Fruit fly (Drosophila melanogaster) whole organism, embryonic: Measurements from ENCODE around the gene meigo.
A peak's percentile ranks its signal among the peaks of the same experiment; 100 is the strongest.

Source experiments
- Aef1 ChIP-seq: fragments of 200-800 bp; sonication (Bioruptor generic); IDR thresholded peaks from 3 replicates; pipeline ENCODE4 v1.3.6; 2022; ENCODE audit warnings: missing biosample characterization, missing genetic modification characterization
- C15 ChIP-seq: fragments of 200-800 bp; sonication (Bioruptor generic); IDR thresholded peaks from 3 replicates; pipeline ENCODE4 v1.3.6; 2022; ENCODE audit warnings: missing biosample characterization, missing genetic modification characterization
- CG10147 ChIP-seq: fragments of 200-800 bp; sonication (Bioruptor generic); optimal IDR thresholded peaks from 2 replicates; lab custom pipeline; 2019; ENCODE audit warnings: missing biosample characterization, mild to moderate bottlenecking, missing genetic modification characterization, moderate library complexity
- CG10209 ChIP-seq: fragments of 200-800 bp; sonication (Bioruptor generic); optimal IDR thresholded peaks from 3 replicates; lab custom pipeline; 2017; ENCODE audit warnings: missing biosample characterization, mild to moderate bottlenecking, missing genetic modification characterization, missing genetic modification reagents
- CG1024 ChIP-seq: fragments of 200-800 bp; sonication (Bioruptor generic); IDR thresholded peaks from 2 replicates; pipeline ENCODE4 v1.3.6; 2022; ENCODE audit warnings: missing biosample characterization, missing genetic modification characterization
- CG10267 ChIP-seq: fragments of 200-800 bp; sonication (Bioruptor generic); optimal IDR thresholded peaks from 2 replicates; lab custom pipeline; 2018; ENCODE audit warnings: missing biosample characterization, mild to moderate bottlenecking, missing genetic modification characterization, moderate library complexity
- CG11085 ChIP-seq: fragments of 200-800 bp; sonication (Bioruptor generic); IDR thresholded peaks from 2 replicates; pipeline ENCODE4 v1.3.6; 2022; ENCODE audit warnings: missing biosample characterization, missing genetic modification characterization
- CG12391 ChIP-seq: fragments of 200-800 bp; sonication (Bioruptor generic); optimal IDR thresholded peaks from 3 replicates; lab custom pipeline; 2018; ENCODE audit warnings: missing biosample characterization, mild to moderate bottlenecking, missing genetic modification characterization, moderate library complexity
- CG16863 ChIP-seq: fragments of 200-800 bp; sonication (Bioruptor generic); optimal IDR thresholded peaks from 3 replicates; lab custom pipeline; 2016; ENCODE audit warnings: missing biosample characterization, missing genetic modification characterization
- CG18619 ChIP-seq: fragments of 200-800 bp; sonication (Bioruptor generic); optimal IDR thresholded peaks from 3 replicates; lab custom pipeline; 2017; ENCODE audit warnings: missing biosample characterization, mild to moderate bottlenecking, missing genetic modification characterization
- CG2678 ChIP-seq: fragments of 200-800 bp; sonication (Bioruptor generic); optimal IDR thresholded peaks from 3 replicates; lab custom pipeline; 2019; ENCODE audit warnings: missing biosample characterization, mild to moderate bottlenecking, missing genetic modification characterization, moderate library complexity
- CG30403 ChIP-seq: fragments of 200-800 bp; sonication (Bioruptor generic); optimal IDR thresholded peaks from 3 replicates; lab custom pipeline; 2016; ENCODE audit warnings: missing biosample characterization, missing genetic modification characterization
- CG3995 ChIP-seq: fragments of 200-800 bp; sonication (Bioruptor generic); optimal IDR thresholded peaks from 3 replicates; lab custom pipeline; 2016; ENCODE audit warnings: missing biosample characterization, missing genetic modification characterization
- CG6175 ChIP-seq: fragments of 200-800 bp; sonication (Bioruptor generic); IDR thresholded peaks from 3 replicates; pipeline ENCODE4 v1.3.6; 2022; ENCODE audit warnings: missing biosample characterization, missing genetic modification characterization
- CG8944 ChIP-seq: fragments of 200-800 bp; sonication (Bioruptor generic); optimal IDR thresholded peaks from 3 replicates; lab custom pipeline; 2016; ENCODE audit warnings: missing biosample characterization, missing genetic modification characterization
- CG9609 ChIP-seq: fragments of 200-800 bp; sonication (Bioruptor generic); optimal IDR thresholded peaks from 3 replicates; lab custom pipeline; 2016; ENCODE audit warnings: missing biosample characterization, missing genetic modification characterization
- CG9727 ChIP-seq: fragments of 200-800 bp; sonication (Bioruptor generic); optimal IDR thresholded peaks from 3 replicates; lab custom pipeline; 2017; ENCODE audit warnings: missing biosample characterization, mild to moderate bottlenecking, missing genetic modification characterization
- D ChIP-seq, 2 experiments: fragments of 200-800 bp in 1 of 2; fragments of >200 bp in 1 of 2; sonication (Bioruptor generic) in 1 of 2; optimal IDR thresholded peaks; 2 replicates in 1 of 2; 3 replicates in 1 of 2; lab custom pipeline; 2017; ENCODE audit warnings: mild to moderate bottlenecking in 1 of 2, missing biosample characterization in 1 of 2, missing genetic modification characterization in 1 of 2, missing genetic modification reagents in 1 of 2
- Dfd ChIP-seq, 2 experiments: fragments of >200 bp; optimal IDR thresholded peaks; 2 replicates each; lab custom pipeline; 2017; ENCODE audit warnings: missing biosample characterization in 2 of 2, missing genetic modification characterization in 2 of 2
- Doc3 ChIP-seq: fragments of 200-800 bp; sonication (Bioruptor generic); IDR thresholded peaks from 3 replicates; pipeline ENCODE4 v1.3.6; 2022; ENCODE audit warnings: missing biosample characterization, missing genetic modification characterization; ENCODE audit not compliant: partially characterized antibody
- Drgx ChIP-seq: fragments of 200-800 bp; sonication (Bioruptor generic); IDR thresholded peaks from 2 replicates; pipeline ENCODE4 v1.3.6; 2022; ENCODE audit warnings: missing biosample characterization, missing genetic modification characterization
- Fer2 ChIP-seq: fragments of 200-800 bp; sonication (Bioruptor generic); optimal IDR thresholded peaks from 2 replicates; lab custom pipeline; 2018; ENCODE audit warnings: missing biosample characterization, mild to moderate bottlenecking, missing genetic modification characterization, moderate library complexity
- Gug ChIP-seq: fragments of 200-800 bp; sonication (Bioruptor generic); IDR thresholded peaks from 4 replicates; pipeline ENCODE4 v1.3.6; 2022; ENCODE audit warnings: missing biosample characterization, missing genetic modification characterization
- Hmr ChIP-seq: fragments of 200-800 bp; sonication (Bioruptor generic); optimal IDR thresholded peaks from 3 replicates; lab custom pipeline; 2017; ENCODE audit warnings: mild to moderate bottlenecking, missing biosample characterization, missing genetic modification reagents, missing genetic modification characterization
- Hr3 ChIP-seq: fragments of 200-800 bp; sonication (Bioruptor generic); optimal IDR thresholded peaks from 3 replicates; lab custom pipeline; 2016; ENCODE audit warnings: missing biosample characterization, missing genetic modification characterization
- Jarid2 ChIP-seq: fragments of 200-800 bp; sonication (Bioruptor generic); optimal IDR thresholded peaks from 3 replicates; lab custom pipeline; 2017; ENCODE audit warnings: mild to moderate bottlenecking, missing biosample characterization, missing genetic modification reagents, missing genetic modification characterization
- Mad ChIP-seq: fragments of 200-800 bp; sonication (Bioruptor generic); optimal IDR thresholded peaks from 2 replicates; lab custom pipeline; 2016; ENCODE audit warnings: missing biosample characterization, missing genetic modification characterization
- NC2α ChIP-seq: fragments of 200-800 bp; sonication (Bioruptor generic); optimal IDR thresholded peaks from 2 replicates; lab custom pipeline; 2016; ENCODE audit warnings: missing biosample characterization, missing genetic modification characterization
- Rfx ChIP-seq: fragments of 200-800 bp; sonication (Bioruptor generic); IDR thresholded peaks from 2 replicates; pipeline ENCODE4 v1.3.6; 2022; ENCODE audit warnings: missing biosample characterization, missing genetic modification characterization
- Side ChIP-seq: fragments of 200-800 bp; sonication (Bioruptor generic); optimal IDR thresholded peaks from 2 replicates; lab custom pipeline; 2016; ENCODE audit warnings: missing biosample characterization, missing genetic modification characterization
- Vsx1 ChIP-seq: fragments of 200-800 bp; sonication (Bioruptor generic); optimal IDR thresholded peaks from 2 replicates; lab custom pipeline; 2017; ENCODE audit warnings: missing biosample characterization, mild to moderate bottlenecking, missing genetic modification characterization, missing genetic modification reagents
- ab ChIP-seq: fragments of 200-800 bp; sonication (Bioruptor generic); optimal IDR thresholded peaks from 2 replicates; lab custom pipeline; 2016; ENCODE audit warnings: missing biosample characterization, missing genetic modification characterization
- abd-A ChIP-seq: fragments of 200-800 bp; sonication (Bioruptor generic); optimal IDR thresholded peaks from 3 replicates; lab custom pipeline; 2019; ENCODE audit warnings: missing biosample characterization, mild to moderate bottlenecking, missing genetic modification characterization, moderate library complexity
- ap ChIP-seq: fragments of 200-800 bp; sonication (Bioruptor generic); IDR thresholded peaks from 2 replicates; pipeline ENCODE4 v1.3.6; 2022; ENCODE audit warnings: missing biosample characterization, missing genetic modification characterization
- bbx ChIP-seq: fragments of 200-800 bp; sonication (Bioruptor generic); IDR thresholded peaks from 2 replicates; pipeline ENCODE4 v1.3.6; 2022; ENCODE audit warnings: missing biosample characterization, missing genetic modification characterization; ENCODE audit not compliant: partially characterized antibody
- bowl ChIP-seq: fragments of 200-800 bp; sonication (Bioruptor generic); IDR thresholded peaks from 2 replicates; pipeline ENCODE4 v1.3.6; 2022; ENCODE audit warnings: missing biosample characterization, missing genetic modification characterization
- dysf ChIP-seq: fragments of 200-800 bp; sonication (Bioruptor generic); IDR thresholded peaks from 3 replicates; pipeline ENCODE4 v1.3.6; 2022; ENCODE audit warnings: missing biosample characterization, missing genetic modification characterization
- fd102C ChIP-seq: fragments of 200-800 bp; sonication (Bioruptor generic); optimal IDR thresholded peaks from 2 replicates; lab custom pipeline; 2018; ENCODE audit warnings: missing biosample characterization, mild to moderate bottlenecking, missing genetic modification characterization, moderate library complexity
- fd3F ChIP-seq: fragments of 200-800 bp; sonication (Bioruptor generic); optimal IDR thresholded peaks from 2 replicates; lab custom pipeline; 2018; ENCODE audit warnings: missing biosample characterization, mild to moderate bottlenecking, missing genetic modification characterization, moderate library complexity
- gem ChIP-seq: fragments of 200-800 bp; sonication (Bioruptor generic); optimal IDR thresholded peaks from 2 replicates; lab custom pipeline; 2019; ENCODE audit warnings: missing biosample characterization, mild to moderate bottlenecking, missing genetic modification characterization, moderate library complexity
- hb ChIP-seq: fragments of 200-800 bp; sonication (Bioruptor generic); IDR thresholded peaks from 3 replicates; pipeline ENCODE4 v1.3.6; 2022; ENCODE audit warnings: missing biosample characterization, missing genetic modification characterization; ENCODE audit not compliant: partially characterized antibody
- lilli ChIP-seq: fragments of 200-800 bp; sonication (Bioruptor generic); optimal IDR thresholded peaks from 3 replicates; lab custom pipeline; 2016; ENCODE audit warnings: missing biosample characterization, missing genetic modification characterization
- lmd ChIP-seq: fragments of 200-800 bp; sonication (Bioruptor generic); IDR thresholded peaks from 2 replicates; pipeline ENCODE4 v1.3.6; 2022; ENCODE audit warnings: missing biosample characterization, missing genetic modification characterization
- mirr ChIP-seq: fragments of 200-800 bp; sonication (Bioruptor generic); optimal IDR thresholded peaks from 3 replicates; lab custom pipeline; 2018; ENCODE audit warnings: missing biosample characterization, mild to moderate bottlenecking, missing genetic modification characterization
- pnt ChIP-seq: fragments of 200-800 bp; sonication (Bioruptor generic); optimal IDR thresholded peaks from 3 replicates; lab custom pipeline; 2016; ENCODE audit warnings: missing biosample characterization, missing genetic modification characterization
- repo ChIP-seq: fragments of 200-800 bp; sonication (Bioruptor generic); optimal IDR thresholded peaks from 2 replicates; lab custom pipeline; 2016; ENCODE audit warnings: missing biosample characterization, missing genetic modification characterization
- sens ChIP-seq: fragments of 200-800 bp; sonication (Bioruptor generic); peaks from one replicate; lab custom pipeline; 2016; ENCODE audit warnings: missing biosample characterization, missing genetic modification characterization
- sisA ChIP-seq: fragments of 200-800 bp; sonication (Bioruptor generic); IDR thresholded peaks from 2 replicates; pipeline ENCODE4 v1.3.6; 2022; ENCODE audit warnings: missing biosample characterization, missing genetic modification characterization
- stc ChIP-seq: fragments of 200-800 bp; sonication (Bioruptor generic); IDR thresholded peaks from 2 replicates; pipeline ENCODE4 v1.3.6; 2022; ENCODE audit warnings: missing biosample characterization, missing genetic modification characterization
- tap ChIP-seq: fragments of 200-800 bp; optimal IDR thresholded peaks from 3 replicates; lab custom pipeline; 2019; ENCODE audit warnings: missing biosample characterization, mild to moderate bottlenecking, missing genetic modification characterization, moderate library complexity
- toy ChIP-seq: fragments of 200-800 bp; sonication (Bioruptor generic); IDR thresholded peaks from 2 replicates; pipeline ENCODE4 v1.3.6; 2022; ENCODE audit warnings: missing biosample characterization, missing genetic modification characterization

Gene meigo

DNA sequence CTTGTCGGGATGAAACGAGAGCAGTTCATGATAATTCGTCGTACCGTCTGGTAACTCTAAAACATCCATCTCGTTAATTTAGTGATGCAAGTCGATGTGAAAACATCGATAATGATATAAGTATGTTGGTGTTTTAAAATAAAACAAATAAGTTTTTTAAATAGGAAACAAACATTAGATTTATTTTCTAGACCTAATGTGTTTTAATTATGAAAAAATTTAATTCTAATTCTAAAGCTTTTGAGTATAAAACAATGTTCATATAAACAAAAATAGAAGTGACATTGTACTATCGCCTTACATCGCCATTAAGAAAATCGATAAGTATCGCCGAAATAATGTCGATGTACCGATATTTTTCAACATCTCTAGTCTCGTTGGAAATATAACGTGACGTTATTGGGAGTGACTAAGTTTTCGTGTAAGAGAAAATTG, 27.0 kb upstream of the meigo start, which contains the start of gene Rab11 (continued):
- TF ChIP-seq CG10267 (tag; lab: Kevin White, UChicago) (peak; percentile 71), CG11085 (GFP tag; lab: Robert Waterston, UW) (no peak), sens (GFP tag; lab: Kevin White, UChicago) (peak; percentile 91), CG8944 (GFP tag; lab: Kevin White, UChicago) (peak; percentile 34), Side (no peak), D (optimal IDR thresholded peaks at IDR 0.05; lab: Kevin White, UChicago) (no peak), D (GFP tag; optimal IDR thresholded peaks at IDR 0.05; lab: Kevin White, UChicago) (no peak), stc (no peak), repo (GFP tag; lab: Kevin White, UChicago) (no peak), sisA (GFP tag; lab: Robert Waterston, UW) (peak; percentile 34; the same call in 1 of the 2 replicates), fd3F (peak; percentile 19), C15 (no peak), Hmr (GFP tag; lab: Kevin White, UChicago) (peak; percentile 67), Dfd (GFP tag; optimal IDR thresholded peaks at IDR 0.05; lab: Kevin White, UChicago) (no peak), fd102C (GFP tag; lab: Kevin White, UChicago) (no peak), ap (GFP tag; lab: Robert Waterston, UW) (no peak), pnt (GFP tag; lab: Kevin White, UChicago) (no peak), lmd (GFP tag; lab: Robert Waterston, UW) (no peak; the same call in 1 of the 2 replicates), Hr3 (GFP tag; lab: Kevin White, UChicago) (peak; percentile 57), CG1024 (GFP tag; lab: Robert Waterston, UW) (no peak), CG12391 (peak; percentile 77), ab (GFP tag; lab: Kevin White, UChicago) (no peak), Fer2 (peak; percentile 13), Rfx (GFP tag; lab: Robert Waterston, UW) (peak; percentile 49), NC2α (no peak), CG30403 (peak; percentile 75), Gug (GFP tag; lab: Robert Waterston, UW) (no peak), Vsx1 (GFP tag; lab: Kevin White, UChicago) (peak; percentile 28), CG9609 (GFP tag; lab: Kevin White, UChicago) (no peak), Jarid2 (GFP tag; lab: Kevin White, UChicago) (no peak), bowl (GFP tag; lab: Robert Waterston, UW) (no peak), CG16863 (GFP tag; lab: Kevin White, UChicago) (no peak), CG10147 (peak; percentile 64), gem (tag; lab: Kevin White, UChicago) (peak; percentile 71), Doc3 (GFP tag; lab: Robert Waterston, UW) (peak; percentile 93; the same call in 2 of the 3 replicates), tap (tag; lab: Kevin White, UChicago) (no peak), Drgx (no peak), abd-A (tag; lab: Kevin White, UChicago) (no peak), toy (GFP tag; lab: Robert Waterston, UW) (no peak), hb (peak; percentile 81), CG9727 (peak; percentile 64), Aef1 (GFP tag; lab: Robert Waterston, UW) (peak; percentile 18; the same call in 1 of the 3 replicates), CG6175 (GFP tag; lab: Robert Waterston, UW) (no peak), mirr (no peak), dysf (peak; percentile 43; the same call in 2 of the 3 replicates), lilli (GFP tag; lab: Kevin White, UChicago) (peak; percentile 59), Mad (no peak), bbx (GFP tag; lab: Robert Waterston, UW) (peak; percentile 88), CG18619 (GFP tag; lab: Kevin White, UChicago) (peak; percentile 26), CG2678 (tag; lab: Kevin White, UChicago) (peak; percentile 68), CG10209 (peak; percentile 38), CG3995 (GFP tag; lab: Kevin White, UChicago) (peak; percentile 74)
